Worm (Caenorhabditis elegans): ENCODE measurements around the gene gei-8.

gei-8 gene

ce11 chrIII:8148751-8149150 is 27.7 kb upstream of the gei-8 start, which contains the start of gene D2007.2:
D2007.2 (plus strand) TSS chrIII:8148963.
- TF ChIP-seq flt-1 (GFP tag; IDR thresholded peaks at IDR 0.05) (no peak), hmbx-1 (tag; optimal IDR thresholded peaks at IDR 0.05) (no peak), ama-1 (optimal IDR thresholded peaks at IDR 0.05) (no peak), tbx-11 (GFP tag; IDR thresholded peaks at IDR 0.05) (no peak), hnd-1 (tag; optimal IDR thresholded peaks at IDR 0.05) (no peak), F13C5.2 (tag; optimal IDR thresholded peaks at IDR 0.05) (no peak), tra-4 (tag; optimal IDR thresholded peaks at IDR 0.05) (no peak), ceh-36 (tag; optimal IDR thresholded peaks at IDR 0.05) (no peak), tbx-37 (GFP tag; conservative IDR thresholded peaks at IDR 0.05) (no peak), pes-1 (GFP tag; IDR thresholded peaks at IDR 0.05) (no peak), B0310.2 (tag; optimal IDR thresholded peaks at IDR 0.05) (no peak)

ce11 chrIII:8145971-8146370 is 24.9 kb upstream of the gei-8 start:
- TF ChIP-seq F13C5.2 (tag; optimal IDR thresholded peaks at IDR 0.05) (no peak), tbx-37 (GFP tag; conservative IDR thresholded peaks at IDR 0.05) (no peak), hnd-1 (tag; optimal IDR thresholded peaks at IDR 0.05) (no peak), tra-4 (tag; optimal IDR thresholded peaks at IDR 0.05) (no peak), B0310.2 (tag; optimal IDR thresholded peaks at IDR 0.05) (no peak), flt-1 (GFP tag; IDR thresholded peaks at IDR 0.05) (no peak), ets-7 (tag; optimal IDR thresholded peaks at IDR 0.05) (no peak), hmbx-1 (tag; optimal IDR thresholded peaks at IDR 0.05) (no peak), sea-1 (GFP tag; conservative IDR thresholded peaks at IDR 0.05) (no peak), tbx-11 (GFP tag; IDR thresholded peaks at IDR 0.05) (no peak), scrt-1 (GFP tag; IDR thresholded peaks at IDR 0.05) (no peak), pes-1 (GFP tag; IDR thresholded peaks at IDR 0.05) (no peak), hmg-4 (GFP tag; optimal IDR thresholded peaks at IDR 0.05) (no peak), ceh-36 (tag; optimal IDR thresholded peaks at IDR 0.05) (no peak)

- peak; percentile 74 for TF ChIP-seq tbx-37 (GFP tag; conservative IDR thresholded peaks at IDR 0.05)
- no peak for TF ChIP-seq hmg-4 (GFP tag; optimal IDR thresholded peaks at IDR 0.05)
- TF ChIP-seq ets-7 (tag; optimal IDR thresholded peaks at IDR 0.05): peak; percentile 38
- TF ChIP-seq hmbx-1 (tag; optimal IDR thresholded peaks at IDR 0.05): no peak
Observed at ce11 chrIII:8144574-8145065, 23.6 kb upstream of the gei-8 start, which contains the start of the genes C14B9.8 and mrpl-18. C14B9.8 (minus strand) TSS chrIII:8144629. mrpl-18 (plus strand) TSS chrIII:8145015.

- TF ChIP-seq ets-7 (tag; optimal IDR thresholded peaks at IDR 0.05) (no peak), hmg-4 (GFP tag; optimal IDR thresholded peaks at IDR 0.05) (no peak), sea-1 (GFP tag; conservative IDR thresholded peaks at IDR 0.05) (no peak), tbx-37 (GFP tag; conservative IDR thresholded peaks at IDR 0.05) (no peak), ama-1 (optimal IDR thresholded peaks at IDR 0.05) (no peak), F13C5.2 (tag; optimal IDR thresholded peaks at IDR 0.05) (no peak), hnd-1 (tag; optimal IDR thresholded peaks at IDR 0.05) (no peak), tbx-11 (GFP tag; IDR thresholded peaks at IDR 0.05) (no peak), tra-4 (tag; optimal IDR thresholded peaks at IDR 0.05) (no peak), hmbx-1 (tag; optimal IDR thresholded peaks at IDR 0.05) (no peak)
Observed at ce11 chrIII:8142217-8142616, 21.2 kb upstream of the gei-8 start.

- TF ChIP-seq sea-1 (GFP tag; conservative IDR thresholded peaks at IDR 0.05) (no peak), tbx-11 (GFP tag; IDR thresholded peaks at IDR 0.05) (no peak), ceh-13 (GFP tag; optimal IDR thresholded peaks at IDR 0.05) (no peak), F13C5.2 (tag; optimal IDR thresholded peaks at IDR 0.05) (no peak), tbx-37 (GFP tag; conservative IDR thresholded peaks at IDR 0.05) (no peak), scrt-1 (GFP tag; IDR thresholded peaks at IDR 0.05) (no peak), pes-1 (GFP tag; IDR thresholded peaks at IDR 0.05) (no peak), hmg-4 (GFP tag; optimal IDR thresholded peaks at IDR 0.05) (no peak), ama-1 (optimal IDR thresholded peaks at IDR 0.05) (no peak), flt-1 (GFP tag; IDR thresholded peaks at IDR 0.05) (no peak), ceh-36 (tag; optimal IDR thresholded peaks at IDR 0.05) (no peak), tra-4 (tag; optimal IDR thresholded peaks at IDR 0.05) (no peak), aly-1 (tag; optimal IDR thresholded peaks at IDR 0.05) (no peak), B0310.2 (tag; optimal IDR thresholded peaks at IDR 0.05) (no peak), hnd-1 (tag; optimal IDR thresholded peaks at IDR 0.05) (no peak), ets-7 (tag; optimal IDR thresholded peaks at IDR 0.05) (no peak), hmbx-1 (tag; optimal IDR thresholded peaks at IDR 0.05) (no peak)
Observed at ce11 chrIII:8137777-8138176, 16.7 kb upstream of the gei-8 start, which contains the start of gene hsp-12.2. hsp-12.2 (plus strand) TSS chrIII:8138077.

ce11 chrIII:8136517-8137099 is 15.6 kb upstream of the gei-8 start:
- no peak for TF ChIP-seq hnd-1 (tag; optimal IDR thresholded peaks at IDR 0.05)
- TF ChIP-seq hmbx-1 (tag; optimal IDR thresholded peaks at IDR 0.05): no peak
- no peak for TF ChIP-seq aly-1 (tag; optimal IDR thresholded peaks at IDR 0.05)
- TF ChIP-seq ceh-36 (tag; optimal IDR thresholded peaks at IDR 0.05): no peak
- no peak for TF ChIP-seq tbx-37 (GFP tag; conservative IDR thresholded peaks at IDR 0.05)
- TF ChIP-seq B0310.2 (tag; optimal IDR thresholded peaks at IDR 0.05): no peak
- TF ChIP-seq ama-1 (optimal IDR thresholded peaks at IDR 0.05): peak; percentile 46

- TF ChIP-seq ceh-13 (GFP tag; optimal IDR thresholded peaks at IDR 0.05) (no peak), ceh-36 (tag; optimal IDR thresholded peaks at IDR 0.05) (no peak), B0310.2 (tag; optimal IDR thresholded peaks at IDR 0.05) (no peak), sea-1 (GFP tag; conservative IDR thresholded peaks at IDR 0.05) (no peak), aly-1 (tag; optimal IDR thresholded peaks at IDR 0.05) (no peak), hmg-4 (GFP tag; optimal IDR thresholded peaks at IDR 0.05) (no peak), ama-1 (optimal IDR thresholded peaks at IDR 0.05) (no peak), flt-1 (GFP tag; IDR thresholded peaks at IDR 0.05) (no peak), F13C5.2 (tag; optimal IDR thresholded peaks at IDR 0.05) (no peak), tra-4 (tag; optimal IDR thresholded peaks at IDR 0.05) (no peak)
Observed at ce11 chrIII:8133346-8133745, 12.3 kb upstream of the gei-8 start, which contains the start of gene C14B9.2. C14B9.2 (plus strand) TSS chrIII:8133665.

Measured in whole organism, early embryonic.